Fruit fly (Drosophila melanogaster): ENCODE results near the gene Zpr1.

DNA sequence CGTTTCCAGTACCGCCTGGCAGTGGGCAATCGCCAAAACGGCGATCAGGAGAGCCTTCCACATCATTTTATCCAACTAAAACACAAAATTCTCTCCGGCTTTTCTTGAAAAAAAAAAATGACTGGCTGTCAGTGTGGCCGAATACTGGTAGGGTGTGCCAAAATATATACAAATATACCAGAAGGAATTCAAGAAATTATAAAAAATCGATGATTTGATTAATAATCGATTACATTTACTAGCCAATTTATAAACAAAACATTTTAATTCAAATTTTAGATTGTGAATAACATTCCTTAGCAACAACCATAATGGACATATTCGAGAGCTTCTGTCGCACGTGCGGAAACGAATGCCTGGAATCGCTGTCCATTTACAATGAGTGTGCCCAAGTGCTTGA is 3.5 kb downstream of the Zpr1 start, which contains the start of the genes Ost48 and Dlip1:
- TF ChIP-seq CG8478 (optimal IDR thresholded peaks at IDR 0.05) (no peak), CTCF (optimal IDR thresholded peaks at IDR 0.05) (no peak)

All from S2 (cell line).